In the genomic region with DNA sequence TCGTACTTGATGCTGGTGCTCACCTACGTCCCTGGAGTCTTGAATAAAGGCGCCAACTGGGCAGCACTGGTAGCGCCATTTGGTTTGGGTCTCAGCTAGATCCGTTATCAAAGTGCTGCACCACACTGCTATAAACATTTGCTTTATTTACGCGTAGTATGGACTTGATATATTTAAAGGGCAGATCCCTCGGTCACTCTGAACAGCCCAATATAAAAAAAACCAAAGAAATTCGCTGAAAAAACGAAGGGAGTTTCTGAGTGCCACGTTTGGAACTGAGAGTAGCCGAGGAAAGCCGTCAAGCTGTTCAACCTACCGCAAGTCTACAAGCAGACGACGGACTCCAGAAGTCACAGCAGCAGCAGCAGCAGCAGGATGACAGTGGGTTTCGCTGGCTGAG, we compare ENCODE assay signal across 1 fruit fly cellular context.
TF ChIP-seq lines count a peak whose summit lies in the region.

A gene (plus strand): TSS at position 181 of the 400 bp plus-strand sequence.

TF ChIP-seq in whole organism, embryonic, 481 proteins besides CTCF, POLR2A, EP300 and RAD21 (continued from another document and continues in another):
- peak; percentile 83 for TF ChIP-seq CG9797 (GFP tag; optimal IDR thresholded peaks at IDR 0.05; lab: Kevin White, UChicago)
- TF ChIP-seq hb (GFP tag; IDR thresholded peaks at IDR 0.05; lab: Robert Waterston, UW; ENCODE audit: partially characterized antibody): no peak
- peak; percentile 37; the same call in 1 of the 2 replicates for TF ChIP-seq CG11247 (GFP tag; IDR thresholded peaks at IDR 0.05; lab: Robert Waterston, UW)
- no peak for TF ChIP-seq CG1602 (GFP tag; optimal IDR thresholded peaks at IDR 0.05; lab: Kevin White, UChicago)
- no peak for TF ChIP-seq CG11695 (GFP tag; IDR thresholded peaks at IDR 0.05; lab: Robert Waterston, UW)
- no peak for TF ChIP-seq pum (GFP tag; optimal IDR thresholded peaks at IDR 0.05; lab: Kevin White, UChicago)
- TF ChIP-seq CG8281 (tag; optimal IDR thresholded peaks at IDR 0.05; lab: Kevin White, UChicago): no peak
- TF ChIP-seq CG3726 (GFP tag; IDR thresholded peaks at IDR 0.05; lab: Robert Waterston, UW): no peak
- TF ChIP-seq CG10366 (GFP tag; IDR thresholded peaks at IDR 0.05; lab: Robert Waterston, UW): no peak
- TF ChIP-seq CG17912 (GFP tag; optimal IDR thresholded peaks at IDR 0.05; lab: Kevin White, UChicago): peak; percentile 72
- TF ChIP-seq kay (GFP tag; optimal IDR thresholded peaks at IDR 0.05; lab: Kevin White, UChicago): no peak
- TF ChIP-seq CG1024 (GFP tag; IDR thresholded peaks at IDR 0.05; lab: Robert Waterston, UW): no peak
- TF ChIP-seq Fer1 (GFP tag; optimal IDR thresholded peaks at IDR 0.05; lab: Kevin White, UChicago): peak; percentile 65
- TF ChIP-seq Bdp1 (GFP tag; optimal IDR thresholded peaks at IDR 0.05; lab: Kevin White, UChicago): no peak
- TF ChIP-seq bigmax (GFP tag; optimal IDR thresholded peaks at IDR 0.05; lab: Kevin White, UChicago): peak; percentile 40
- TF ChIP-seq abd-A (tag; optimal IDR thresholded peaks at IDR 0.05; lab: Kevin White, UChicago): no peak
- no peak for TF ChIP-seq TFAM (GFP tag; optimal IDR thresholded peaks at IDR 0.05; lab: Kevin White, UChicago)
- peak; percentile 42 for TF ChIP-seq Dref (GFP tag; IDR thresholded peaks at IDR 0.05; lab: Robert Waterston, UW)
- TF ChIP-seq gfzf (GFP tag; optimal IDR thresholded peaks at IDR 0.05; lab: Kevin White, UChicago): peak; percentile 99
- no peak for TF ChIP-seq Hand (GFP tag; optimal IDR thresholded peaks at IDR 0.05; lab: Kevin White, UChicago)
- TF ChIP-seq nerfin-2 (GFP tag; IDR thresholded peaks at IDR 0.05; lab: Robert Waterston, UW; ENCODE audit: partially characterized antibody): no peak
- peak; percentile 38; the same call in 1 of the 2 replicates for TF ChIP-seq HLH3B (GFP tag; IDR thresholded peaks at IDR 0.05; lab: Robert Waterston, UW)
- TF ChIP-seq maf-S (GFP tag; optimal IDR thresholded peaks at IDR 0.05; lab: Kevin White, UChicago): no peak
- no peak for TF ChIP-seq corto (GFP tag; optimal IDR thresholded peaks at IDR 0.05; lab: Kevin White, UChicago)
- peak; percentile 78 for TF ChIP-seq sens (GFP tag; lab: Kevin White, UChicago)
- TF ChIP-seq crp (GFP tag; optimal IDR thresholded peaks at IDR 0.05; lab: Kevin White, UChicago): no peak
- peak; percentile 72 for TF ChIP-seq CG7987 (GFP tag; optimal IDR thresholded peaks at IDR 0.05; lab: Kevin White, UChicago)
- TF ChIP-seq CG10431 (GFP tag; optimal IDR thresholded peaks at IDR 0.05; lab: Kevin White, UChicago): no peak
- no peak for TF ChIP-seq Usf (GFP tag; optimal IDR thresholded peaks at IDR 0.05; lab: Kevin White, UChicago)
- TF ChIP-seq exex (tag; optimal IDR thresholded peaks at IDR 0.05; lab: Kevin White, UChicago): no peak
- no peak for TF ChIP-seq tll (GFP tag; optimal IDR thresholded peaks at IDR 0.05; lab: Kevin White, UChicago)
- no peak for TF ChIP-seq ATbp (GFP tag; optimal IDR thresholded peaks at IDR 0.05; lab: Kevin White, UChicago)
- TF ChIP-seq inv (GFP tag; IDR thresholded peaks at IDR 0.05; lab: Robert Waterston, UW; ENCODE audit: partially characterized antibody): no peak
- TF ChIP-seq luna (GFP tag; optimal IDR thresholded peaks at IDR 0.05; lab: Kevin White, UChicago): peak; percentile 35
- TF ChIP-seq CG9932 (GFP tag; IDR thresholded peaks at IDR 0.05; lab: Robert Waterston, UW): no peak
- TF ChIP-seq Atf-2 (GFP tag; optimal IDR thresholded peaks at IDR 0.05; lab: Kevin White, UChicago): no peak
- no peak for TF ChIP-seq Dll (GFP tag; IDR thresholded peaks at IDR 0.05; lab: Robert Waterston, UW; ENCODE audit: partially characterized antibody)
- TF ChIP-seq usp (GFP tag; optimal IDR thresholded peaks at IDR 0.05; lab: Kevin White, UChicago): no peak
- TF ChIP-seq CG32767 (GFP tag; IDR thresholded peaks at IDR 0.05; lab: Robert Waterston, UW): no peak
- TF ChIP-seq Jarid2 (GFP tag; optimal IDR thresholded peaks at IDR 0.05; lab: Kevin White, UChicago): peak; percentile 21
- TF ChIP-seq kni (GFP tag; optimal IDR thresholded peaks at IDR 0.05; lab: Kevin White, UChicago): peak; percentile 8
- TF ChIP-seq sens-2 (GFP tag; IDR thresholded peaks at IDR 0.05; lab: Robert Waterston, UW): no peak
- TF ChIP-seq cwo (GFP tag; optimal IDR thresholded peaks at IDR 0.05; lab: Kevin White, UChicago): no peak
- TF ChIP-seq NK7.1 (GFP tag; optimal IDR thresholded peaks at IDR 0.05; lab: Kevin White, UChicago): no peak
- 0 out of 4 replicates have a peak, but pooled peaks have one; percentile 40 for TF ChIP-seq chinmo (GFP tag; IDR thresholded peaks at IDR 0.05; lab: Robert Waterston, UW; ENCODE audit: partially characterized antibody)
- no peak for TF ChIP-seq CG43689 (GFP tag; IDR thresholded peaks at IDR 0.05; lab: Robert Waterston, UW)
- no peak for TF ChIP-seq Sox102F (GFP tag; optimal IDR thresholded peaks at IDR 0.05; lab: Kevin White, UChicago)
- TF ChIP-seq gsb-n (tag; optimal IDR thresholded peaks at IDR 0.05; lab: Kevin White, UChicago): no peak
- no peak for TF ChIP-seq cg (GFP tag; optimal IDR thresholded peaks at IDR 0.05; lab: Kevin White, UChicago)
- no peak for TF ChIP-seq CG6854 (GFP tag; optimal IDR thresholded peaks at IDR 0.05; lab: Kevin White, UChicago)
- TF ChIP-seq Ada2b (GFP tag; IDR thresholded peaks at IDR 0.05; lab: Robert Waterston, UW): no peak
- no peak for TF ChIP-seq hth (optimal IDR thresholded peaks at IDR 0.05; lab: Kevin White, UChicago)
- no peak for TF ChIP-seq Drgx (GFP tag; IDR thresholded peaks at IDR 0.05; lab: Robert Waterston, UW)
- TF ChIP-seq unpg (GFP tag; optimal IDR thresholded peaks at IDR 0.05; lab: Kevin White, UChicago): no peak
- no peak for TF ChIP-seq Dfd (GFP tag; optimal IDR thresholded peaks at IDR 0.05; lab: Kevin White, UChicago)
- TF ChIP-seq CG17829 (tag; optimal IDR thresholded peaks at IDR 0.05; lab: Kevin White, UChicago): peak; percentile 27
- TF ChIP-seq CG9215 (GFP tag; IDR thresholded peaks at IDR 0.05; lab: Robert Waterston, UW): no peak
- TF ChIP-seq crol (GFP tag; IDR thresholded peaks at IDR 0.05; lab: Robert Waterston, UW): no peak
- no peak for TF ChIP-seq CG30431 (GFP tag; optimal IDR thresholded peaks at IDR 0.05; lab: Kevin White, UChicago)
- peak; percentile 35 for TF ChIP-seq CG18599 (GFP tag; optimal IDR thresholded peaks at IDR 0.05; lab: Kevin White, UChicago)
- TF ChIP-seq dimm (GFP tag; IDR thresholded peaks at IDR 0.05; lab: Robert Waterston, UW): no peak
- peak; percentile 61 for TF ChIP-seq CG17186 (GFP tag; optimal IDR thresholded peaks at IDR 0.05; lab: Kevin White, UChicago)
- no peak for TF ChIP-seq CG7357 (GFP tag; IDR thresholded peaks at IDR 0.05; lab: Robert Waterston, UW)
- TF ChIP-seq insv (GFP tag; optimal IDR thresholded peaks at IDR 0.05; lab: Kevin White, UChicago): peak in 1 of 2 experiments; percentile 52
- peak; percentile 99 for TF ChIP-seq E2f2 (GFP tag; IDR thresholded peaks at IDR 0.05; lab: Robert Waterston, UW)
- no peak for TF ChIP-seq ash1 (GFP tag; optimal IDR thresholded peaks at IDR 0.05; lab: Kevin White, UChicago)
- no peak for TF ChIP-seq vnd (GFP tag; IDR thresholded peaks at IDR 0.05; lab: Robert Waterston, UW; ENCODE audit: partially characterized antibody)
- TF ChIP-seq CG4404 (GFP tag; IDR thresholded peaks at IDR 0.05; lab: Robert Waterston, UW): no peak
- peak; percentile 55 for TF ChIP-seq CrebB (tag; optimal IDR thresholded peaks at IDR 0.05; lab: Kevin White, UChicago)
- no peak for TF ChIP-seq CG2202 (tag; optimal IDR thresholded peaks at IDR 0.05; lab: Kevin White, UChicago)
- TF ChIP-seq NC2β (GFP tag; optimal IDR thresholded peaks at IDR 0.05; lab: Kevin White, UChicago): peak; percentile 1
- peak; percentile 69; the same call in 2 of the 3 replicates for TF ChIP-seq Dbx (GFP tag; IDR thresholded peaks at IDR 0.05; lab: Robert Waterston, UW)
- no peak for TF ChIP-seq az2 (GFP tag; optimal IDR thresholded peaks at IDR 0.05; lab: Kevin White, UChicago)
- TF ChIP-seq CG17361 (GFP tag; IDR thresholded peaks at IDR 0.05; lab: Robert Waterston, UW): peak; percentile 49; the same call in 1 of the 3 replicates
- peak; percentile 15 to 35 for TF ChIP-seq dpn (GFP tag; optimal IDR thresholded peaks at IDR 0.05; lab: Kevin White, UChicago)
- TF ChIP-seq pita (GFP tag; optimal IDR thresholded peaks at IDR 0.05; lab: Kevin White, UChicago): peak; percentile 95
- TF ChIP-seq danr (GFP tag; IDR thresholded peaks at IDR 0.05; lab: Robert Waterston, UW): no peak
- peak; percentile 96 for TF ChIP-seq Ets97D (GFP tag; optimal IDR thresholded peaks at IDR 0.05; lab: Kevin White, UChicago)
- peak; percentile 24; the same call in 1 of the 2 replicates for TF ChIP-seq ato (GFP tag; IDR thresholded peaks at IDR 0.05; lab: Robert Waterston, UW; ENCODE audit: partially characterized antibody)
- no peak for TF ChIP-seq CG31441 (GFP tag; IDR thresholded peaks at IDR 0.05; lab: Robert Waterston, UW)
- no peak for TF ChIP-seq CG16815 (GFP tag; optimal IDR thresholded peaks at IDR 0.05; lab: Kevin White, UChicago)
- TF ChIP-seq fd3F (GFP tag; optimal IDR thresholded peaks at IDR 0.05; lab: Kevin White, UChicago): peak; percentile 16
- peak; percentile 83 for TF ChIP-seq CG1603 (tag; optimal IDR thresholded peaks at IDR 0.05; lab: Kevin White, UChicago)
- TF ChIP-seq tgo (GFP tag; IDR thresholded peaks at IDR 0.05; lab: Robert Waterston, UW): no peak
- TF ChIP-seq ap (GFP tag; IDR thresholded peaks at IDR 0.05; lab: Robert Waterston, UW): no peak
- no peak for TF ChIP-seq CG3281 (GFP tag; optimal IDR thresholded peaks at IDR 0.05; lab: Kevin White, UChicago)
- no peak for TF ChIP-seq crc (GFP tag; optimal IDR thresholded peaks at IDR 0.05; lab: Kevin White, UChicago)
- TF ChIP-seq nom (GFP tag; optimal IDR thresholded peaks at IDR 0.05; lab: Kevin White, UChicago): peak; percentile 53
- TF ChIP-seq CG15601 (tag; optimal IDR thresholded peaks at IDR 0.05; lab: Kevin White, UChicago): peak; percentile 70
- TF ChIP-seq sna (GFP tag; IDR thresholded peaks at IDR 0.05; lab: Robert Waterston, UW; ENCODE audit: partially characterized antibody): no peak
- no peak for TF ChIP-seq CG3838 (GFP tag; optimal IDR thresholded peaks at IDR 0.05; lab: Kevin White, UChicago)
- TF ChIP-seq nmo (GFP tag; optimal IDR thresholded peaks at IDR 0.05; lab: Kevin White, UChicago): peak; percentile 67
- TF ChIP-seq mirr (GFP tag; optimal IDR thresholded peaks at IDR 0.05; lab: Kevin White, UChicago): peak; percentile 54
- TF ChIP-seq sd (tag; optimal IDR thresholded peaks at IDR 0.05; lab: Kevin White, UChicago): peak; percentile 13
- no peak for TF ChIP-seq CG6813 (GFP tag; optimal IDR thresholded peaks at IDR 0.05; lab: Kevin White, UChicago)
- no peak for TF ChIP-seq H15 (GFP tag; IDR thresholded peaks at IDR 0.05; lab: Robert Waterston, UW)
- TF ChIP-seq NFAT (GFP tag; IDR thresholded peaks at IDR 0.05; lab: Robert Waterston, UW): peak; percentile 41; the same call in 1 of the 2 replicates
- TF ChIP-seq org-1 (GFP tag; optimal IDR thresholded peaks at IDR 0.05; lab: Kevin White, UChicago): no peak
- TF ChIP-seq NC2α (GFP tag; optimal IDR thresholded peaks at IDR 0.05; lab: Kevin White, UChicago): no peak
- no peak for TF ChIP-seq CG2875 (GFP tag; optimal IDR thresholded peaks at IDR 0.05; lab: Kevin White, UChicago)
- TF ChIP-seq CG7963 (GFP tag; IDR thresholded peaks at IDR 0.05; lab: Robert Waterston, UW; ENCODE audit: partially characterized antibody): no peak
- TF ChIP-seq CG10543 (GFP tag; optimal IDR thresholded peaks at IDR 0.05; lab: Kevin White, UChicago): peak; percentile 58
- no peak for TF ChIP-seq Spps (tag; optimal IDR thresholded peaks at IDR 0.05; lab: Kevin White, UChicago)
- peak; percentile 63 for TF ChIP-seq CG9817 (tag; optimal IDR thresholded peaks at IDR 0.05; lab: Kevin White, UChicago)
- TF ChIP-seq pros (GFP tag; optimal IDR thresholded peaks at IDR 0.05; lab: Kevin White, UChicago): no peak
- TF ChIP-seq CG12942 (GFP tag; optimal IDR thresholded peaks at IDR 0.05; lab: Kevin White, UChicago): no peak
- no peak for TF ChIP-seq dmrt99B (tag; optimal IDR thresholded peaks at IDR 0.05; lab: Kevin White, UChicago)
- no peak for TF ChIP-seq wek (GFP tag; optimal IDR thresholded peaks at IDR 0.05; lab: Kevin White, UChicago)
- no peak for TF ChIP-seq sim (GFP tag; IDR thresholded peaks at IDR 0.05; lab: Robert Waterston, UW)
- TF ChIP-seq Tbp (GFP tag; optimal IDR thresholded peaks at IDR 0.05; lab: Kevin White, UChicago): no peak
- TF ChIP-seq Asciz (GFP tag; optimal IDR thresholded peaks at IDR 0.05; lab: Kevin White, UChicago): no peak
- peak; percentile 32 for TF ChIP-seq tin (GFP tag; optimal IDR thresholded peaks at IDR 0.05; lab: Kevin White, UChicago)
- peak; percentile 44 for TF ChIP-seq Myb (GFP tag; optimal IDR thresholded peaks at IDR 0.05; lab: Kevin White, UChicago)
- TF ChIP-seq Nf-YC (tag; optimal IDR thresholded peaks at IDR 0.05; lab: Kevin White, UChicago): peak; percentile 41
- no peak for TF ChIP-seq GATAe (GFP tag; conservative IDR thresholded peaks at IDR 0.05; lab: Robert Waterston, UW)
- TF ChIP-seq CG9727 (GFP tag; optimal IDR thresholded peaks at IDR 0.05; lab: Kevin White, UChicago): no peak
- TF ChIP-seq zen2 (GFP tag; IDR thresholded peaks at IDR 0.05; lab: Robert Waterston, UW; ENCODE audit: partially characterized antibody): no peak
- no peak for TF ChIP-seq dmrt11E (tag; optimal IDR thresholded peaks at IDR 0.05; lab: Kevin White, UChicago)
- no peak for TF ChIP-seq HLH54F (GFP tag; optimal IDR thresholded peaks at IDR 0.05; lab: Kevin White, UChicago)
- peak in 1 of 3 experiments; percentile 19 for TF ChIP-seq Stat92E (GFP tag; optimal IDR thresholded peaks at IDR 0.05; lab: Kevin White, UChicago)
- TF ChIP-seq Eip74EF (GFP tag; optimal IDR thresholded peaks at IDR 0.05; lab: Kevin White, UChicago): no peak
- peak; percentile 76 for TF ChIP-seq B-H2 (GFP tag; optimal IDR thresholded peaks at IDR 0.05; lab: Kevin White, UChicago)
- peak; percentile 6 for TF ChIP-seq gro (GFP tag; optimal IDR thresholded peaks at IDR 0.05; lab: Kevin White, UChicago)
- TF ChIP-seq CG10959 (GFP tag; IDR thresholded peaks at IDR 0.05; lab: Robert Waterston, UW): no peak
- TF ChIP-seq CG32772 (GFP tag; IDR thresholded peaks at IDR 0.05; lab: Robert Waterston, UW): peak; percentile 59
- no peak for TF ChIP-seq otp (GFP tag; IDR thresholded peaks at IDR 0.05; lab: Robert Waterston, UW)
- TF ChIP-seq CG14014 (GFP tag; IDR thresholded peaks at IDR 0.05; lab: Robert Waterston, UW): 0 out of 2 replicates have a peak, but pooled peaks have one; percentile 23
- TF ChIP-seq CG7928 (GFP tag; optimal IDR thresholded peaks at IDR 0.05; lab: Kevin White, UChicago): peak; percentile 61
- peak; percentile 49 for TF ChIP-seq pfk (GFP tag; optimal IDR thresholded peaks at IDR 0.05; lab: Kevin White, UChicago)
- no peak for TF ChIP-seq Taf1 (GFP tag; IDR thresholded peaks at IDR 0.05; lab: Robert Waterston, UW)
